Worm (Caenorhabditis elegans) whole organism, L3 larva: ENCODE results near the gene pis-1.

Experiments
- aly-2 ChIP-seq: fragments of 150-350 bp; optimal IDR thresholded peaks from 2 replicates; lab custom pipeline; 2014; ENCODE audit warnings: missing biosample characterization, missing genetic modification characterization
- ceh-28 ChIP-seq: fragments of 150-350 bp; optimal IDR thresholded peaks from 2 replicates; lab custom pipeline; 2014; ENCODE audit warnings: missing biosample characterization, missing genetic modification reagents, missing genetic modification characterization
- ceh-9 ChIP-seq: sonication (generic microtip); optimal IDR thresholded peaks from 2 replicates; lab custom pipeline; 2018; ENCODE audit warnings: missing biosample characterization, missing genetic modification characterization
- hmg-11 ChIP-seq: sonication (generic microtip); optimal IDR thresholded peaks from 2 replicates; lab custom pipeline; 2016; ENCODE audit warnings: missing genetic modification characterization, missing compliant biosample characterization
- jun-1 ChIP-seq: fragments of 150-350 bp; optimal IDR thresholded peaks from 2 replicates; lab custom pipeline; 2014; ENCODE audit warnings: missing biosample characterization, missing genetic modification reagents, missing genetic modification characterization
- lin-39 ChIP-seq: fragments of 150-350 bp; optimal IDR thresholded peaks from 2 replicates; lab custom pipeline; 2018; ENCODE audit warnings: missing biosample characterization, missing genetic modification reagents, missing genetic modification characterization
- nhr-12 ChIP-seq: fragments of 150-350 bp; optimal IDR thresholded peaks from 2 replicates; lab custom pipeline; 2014; ENCODE audit warnings: missing biosample characterization, missing genetic modification characterization
- nhr-237 ChIP-seq: fragments of 150-350 bp; optimal IDR thresholded peaks from 2 replicates; lab custom pipeline; 2014; ENCODE audit warnings: missing biosample characterization, missing genetic modification characterization
- nhr-76 ChIP-seq: fragments of 150-350 bp; sonication (generic microtip); optimal IDR thresholded peaks from 5 replicates; lab custom pipeline; 2014; ENCODE audit warnings: missing biosample characterization, missing genetic modification characterization
- pqm-1 ChIP-seq: fragments of 150-350 bp; optimal IDR thresholded peaks from 2 replicates; lab custom pipeline; 2017; ENCODE audit warnings: missing biosample characterization, missing genetic modification characterization, inconsistent platforms
- unc-39 ChIP-seq: sonication (generic microtip); optimal IDR thresholded peaks from 4 replicates; lab custom pipeline; 2017; ENCODE audit warnings: missing biosample characterization, missing genetic modification characterization
- ztf-4 ChIP-seq: fragments of 150-350 bp; optimal IDR thresholded peaks from 2 replicates; lab custom pipeline; 2014; ENCODE audit warnings: missing biosample characterization, missing genetic modification characterization

DNA sequence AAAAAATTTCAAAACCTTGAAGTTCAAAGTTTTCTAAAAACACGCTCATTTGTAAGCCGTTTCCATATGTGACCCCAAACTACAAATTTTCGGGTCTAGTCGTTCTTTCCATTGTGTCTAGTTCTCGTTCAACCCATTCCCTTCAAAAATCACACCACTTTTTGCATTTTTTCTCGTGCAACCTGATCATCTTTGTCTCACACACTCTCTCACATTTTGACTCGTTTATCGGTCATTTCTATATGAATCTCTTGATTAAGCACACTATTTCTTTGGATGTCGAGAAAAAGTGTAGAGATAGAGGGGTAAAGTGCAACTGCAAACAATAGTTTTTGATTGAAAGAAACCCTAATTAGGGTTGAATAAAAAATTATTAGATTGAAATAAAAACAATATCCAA is 7.2 kb upstream of the pis-1 start:
- TF ChIP-seq nhr-12 (no peak), ztf-4 (tag; lab: Kevin White, UChicago) (no peak), hmg-11 (tag; lab: Kevin White, UChicago) (no peak), aly-2 (tag; lab: Kevin White, UChicago) (no peak), lin-39 (tag; lab: Kevin White, UChicago) (no peak), ceh-9 (tag; lab: Kevin White, UChicago) (no peak), jun-1 (peak; percentile 55), nhr-76 (tag; lab: Kevin White, UChicago) (no peak), pqm-1 (tag; lab: Kevin White, UChicago) (peak; percentile 58), nhr-237 (tag; lab: Kevin White, UChicago) (no peak), unc-39 (no peak), ceh-28 (tag; lab: Kevin White, UChicago) (peak; percentile 57)
